Worm (Caenorhabditis elegans) whole organism, late embryonic: ENCODE data around the gene B0244.17.

Source experiments
- pat-9 ChIP-seq: fragments of 200-800 bp; sonication (Bioruptor generic); optimal IDR thresholded peaks from 2 replicates; lab custom pipeline; 2018; ENCODE audit warnings: mild to moderate bottlenecking, missing genetic modification characterization, moderate library complexity, missing compliant biosample characterization
- unc-55 ChIP-seq: sonication (generic microtip); optimal IDR thresholded peaks from 2 replicates; lab custom pipeline; 2017; ENCODE audit warnings: missing biosample characterization, missing genetic modification reagents, missing genetic modification characterization

DNA sequence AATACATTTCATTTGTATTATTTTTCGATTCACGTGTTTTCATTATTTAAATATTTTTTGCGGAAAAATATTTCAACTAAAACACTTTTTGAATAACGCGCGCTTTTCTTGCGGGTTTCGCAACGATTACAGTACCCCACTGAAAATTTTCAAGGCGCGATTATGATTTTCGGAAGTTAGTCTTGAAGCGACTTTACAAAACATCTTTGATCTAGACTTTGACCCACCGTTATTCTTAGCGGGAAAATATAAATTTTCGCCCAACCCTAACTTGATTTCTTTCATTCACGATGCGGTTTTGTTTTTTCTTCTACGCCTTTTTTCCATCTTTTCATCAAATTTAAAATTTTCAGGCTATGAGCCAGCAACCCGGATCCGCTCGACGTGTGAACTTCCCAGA, 5.2 kb upstream of the B0244.17 start, which contains the start of gene egg-1:
- TF ChIP-seq unc-55 (no peak), pat-9 (tag; lab: Kevin White, UChicago) (no peak)
